Worm (Caenorhabditis elegans): ENCODE measurements around the gene aexr-3.

The aexr-3 gene

ce11 chrX:8931647-8932046 lies 29.3 kb downstream of the aexr-3 start:
- no peak for TF ChIP-seq nhr-237 (tag; optimal IDR thresholded peaks at IDR 0.05)
- TF ChIP-seq blmp-1 (tag; optimal IDR thresholded peaks at IDR 0.05): no peak
- TF ChIP-seq ztf-11 (tag; optimal IDR thresholded peaks at IDR 0.05): no peak
- TF ChIP-seq mab-5 (tag; optimal IDR thresholded peaks at IDR 0.05): no peak
- TF ChIP-seq cnd-1 (tag; optimal IDR thresholded peaks at IDR 0.05): no peak

ce11 chrX:8930879-8931278 lies 30.1 kb downstream of the aexr-3 start, which contains the start of gene acs-22:
Gene acs-22, plus strand, starts transcription at chrX:8931179.
- no peak for TF ChIP-seq nhr-76 (tag; optimal IDR thresholded peaks at IDR 0.05)
- TF ChIP-seq ceh-83 (GFP tag; optimal IDR thresholded peaks at IDR 0.05): no peak
- TF ChIP-seq M03D4.4 (tag; optimal IDR thresholded peaks at IDR 0.05): no peak
- no peak for TF ChIP-seq unc-120 (tag; optimal IDR thresholded peaks at IDR 0.05; ENCODE audit: poor library complexity, severe bottlenecking)
- no peak for TF ChIP-seq nhr-28 (tag; optimal IDR thresholded peaks at IDR 0.05)
- no peak for TF ChIP-seq sptf-1 (tag; optimal IDR thresholded peaks at IDR 0.05)
- no peak for TF ChIP-seq unc-62 (GFP tag; optimal IDR thresholded peaks at IDR 0.05)
- no peak for TF ChIP-seq nhr-2 (tag; optimal IDR thresholded peaks at IDR 0.05)
- no peak for TF ChIP-seq lin-32 (GFP tag; optimal IDR thresholded peaks at IDR 0.05)
- no peak for TF ChIP-seq elt-3 (tag; optimal IDR thresholded peaks at IDR 0.05)
- TF ChIP-seq mab-5 (tag; optimal IDR thresholded peaks at IDR 0.05): no peak
- no peak for TF ChIP-seq tbx-8 (GFP tag; optimal IDR thresholded peaks at IDR 0.05)
- no peak for TF ChIP-seq ceh-43 (GFP tag; optimal IDR thresholded peaks at IDR 0.05)
- TF ChIP-seq pha-4 (tag; optimal IDR thresholded peaks at IDR 0.05): no peak
- no peak for TF ChIP-seq mep-1 (tag; optimal IDR thresholded peaks at IDR 0.05)
- no peak for TF ChIP-seq ces-1 (GFP tag; optimal IDR thresholded peaks at IDR 0.05)
- no peak for TF ChIP-seq lin-13 (tag; optimal IDR thresholded peaks at IDR 0.05)
- TF ChIP-seq mls-2 (tag; optimal IDR thresholded peaks at IDR 0.05): no peak
- TF ChIP-seq nhr-12 (tag; optimal IDR thresholded peaks at IDR 0.05): no peak

ce11 chrX:8929688-8930087 lies 31.3 kb downstream of the aexr-3 start:
- TF ChIP-seq hlh-1 (tag; optimal IDR thresholded peaks at IDR 0.05) (no peak), unc-39 (tag; optimal IDR thresholded peaks at IDR 0.05) (no peak), lin-32 (GFP tag; optimal IDR thresholded peaks at IDR 0.05) (no peak), pha-4 (tag; optimal IDR thresholded peaks at IDR 0.05) (no peak), ham-2 (GFP tag; optimal IDR thresholded peaks at IDR 0.05) (no peak), nhr-237 (tag; optimal IDR thresholded peaks at IDR 0.05) (no peak), sem-2 (GFP tag; optimal IDR thresholded peaks at IDR 0.05) (no peak), sptf-1 (tag; optimal IDR thresholded peaks at IDR 0.05) (no peak), cnd-1 (tag; optimal IDR thresholded peaks at IDR 0.05) (no peak), unc-120 (tag; optimal IDR thresholded peaks at IDR 0.05; ENCODE audit: poor library complexity, severe bottlenecking) (no peak), nhr-28 (tag; optimal IDR thresholded peaks at IDR 0.05) (no peak), elt-3 (tag; optimal IDR thresholded peaks at IDR 0.05) (no peak), nhr-76 (tag; optimal IDR thresholded peaks at IDR 0.05) (no peak), blmp-1 (tag; optimal IDR thresholded peaks at IDR 0.05) (no peak), tbx-8 (GFP tag; optimal IDR thresholded peaks at IDR 0.05) (no peak), elt-1 (tag; optimal IDR thresholded peaks at IDR 0.05; ENCODE audit: borderline replicate concordance, insufficient read depth) (no peak), bed-3 (GFP tag; optimal IDR thresholded peaks at IDR 0.05) (no peak), zip-8 (tag; optimal IDR thresholded peaks at IDR 0.05) (no peak)

- TF ChIP-seq nhr-12 (tag; optimal IDR thresholded peaks at IDR 0.05) (no peak), bed-3 (GFP tag; optimal IDR thresholded peaks at IDR 0.05) (no peak), tbx-8 (GFP tag; optimal IDR thresholded peaks at IDR 0.05) (no peak), mep-1 (tag; optimal IDR thresholded peaks at IDR 0.05) (no peak), nhr-76 (tag; optimal IDR thresholded peaks at IDR 0.05) (no peak), M03D4.4 (tag; optimal IDR thresholded peaks at IDR 0.05) (no peak), lin-13 (tag; optimal IDR thresholded peaks at IDR 0.05) (no peak), nhr-237 (tag; optimal IDR thresholded peaks at IDR 0.05) (no peak), zip-8 (tag; optimal IDR thresholded peaks at IDR 0.05) (no peak), snpc-4 (tag; optimal IDR thresholded peaks at IDR 0.05) (no peak), ces-1 (GFP tag; optimal IDR thresholded peaks at IDR 0.05) (no peak)
Observed at ce11 chrX:8926865-8927264, 34.1 kb downstream of the aexr-3 start.

- TF ChIP-seq ztf-11 (tag; optimal IDR thresholded peaks at IDR 0.05) (no peak), nhr-2 (tag; optimal IDR thresholded peaks at IDR 0.05) (no peak), ceh-83 (GFP tag; optimal IDR thresholded peaks at IDR 0.05) (no peak), unc-62 (GFP tag; optimal IDR thresholded peaks at IDR 0.05) (no peak), hlh-1 (tag; optimal IDR thresholded peaks at IDR 0.05) (no peak), lin-32 (GFP tag; optimal IDR thresholded peaks at IDR 0.05) (no peak), elt-3 (tag; optimal IDR thresholded peaks at IDR 0.05) (no peak), mab-5 (tag; optimal IDR thresholded peaks at IDR 0.05) (no peak), ceh-39 (tag; optimal IDR thresholded peaks at IDR 0.05) (no peak), lsy-2 (tag; optimal IDR thresholded peaks at IDR 0.05) (no peak), unc-39 (tag; optimal IDR thresholded peaks at IDR 0.05) (no peak), flh-1 (GFP tag; optimal IDR thresholded peaks at IDR 0.05) (no peak)
Observed at ce11 chrX:8926341-8926740, 34.6 kb downstream of the aexr-3 start.
